Fruit fly (Drosophila melanogaster): ENCODE measurements around the gene CG42748.

DNA sequence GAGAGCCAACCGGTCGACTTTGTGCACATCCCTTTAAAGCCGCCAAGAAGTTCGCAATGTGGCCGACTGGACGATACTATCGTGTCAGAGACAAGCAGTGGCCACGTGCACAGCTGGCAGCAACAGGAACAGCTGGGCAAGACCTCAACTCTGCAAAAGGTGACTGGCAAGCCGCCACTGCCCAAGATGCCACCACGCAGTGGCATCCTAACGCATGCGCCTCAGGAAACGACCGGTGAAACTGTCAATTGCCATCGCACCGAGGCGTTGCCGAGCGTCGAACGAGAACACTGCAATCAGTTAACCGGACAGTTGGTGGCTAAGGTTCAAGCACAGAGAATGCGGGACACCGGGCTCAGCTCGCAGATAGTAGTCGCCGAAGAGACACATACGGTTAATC is 15.2 kb downstream of the CG42748 start:
- TF ChIP-seq Crg-1 (GFP tag; optimal IDR thresholded peaks at IDR 0.05) (no peak), Clk (GFP tag; optimal IDR thresholded peaks at IDR 0.05) (no peak), CG5204 (GFP tag; optimal IDR thresholded peaks at IDR 0.05) (no peak), CG14711 (tag; optimal IDR thresholded peaks at IDR 0.05) (no peak), toe (GFP tag; optimal IDR thresholded peaks at IDR 0.05) (no peak), CG11617 (GFP tag; optimal IDR thresholded peaks at IDR 0.05) (no peak), CG7101 (tag; optimal IDR thresholded peaks at IDR 0.05) (no peak), ovo (GFP tag; optimal IDR thresholded peaks at IDR 0.05) (no peak), Hr96 (GFP tag; optimal IDR thresholded peaks at IDR 0.05) (no peak), CG7045 (GFP tag; optimal IDR thresholded peaks at IDR 0.05) (no peak), CG1620 (GFP tag; optimal IDR thresholded peaks at IDR 0.05) (no peak), tj (GFP tag; optimal IDR thresholded peaks at IDR 0.05) (no peak), CG12768 (GFP tag; optimal IDR thresholded peaks at IDR 0.05) (no peak)
